Worm (Caenorhabditis elegans) whole organism, L3 larva: ENCODE results near the gene K12D12.5.

ENCODE experiments used
- ama-1 ChIP-seq: fragments of 150-350 bp; optimal IDR thresholded peaks from 2 replicates; lab custom pipeline; 2018
- ceh-16 ChIP-seq: sonication (generic microtip); optimal IDR thresholded peaks from 2 replicates; lab custom pipeline; 2017; ENCODE audit warnings: missing biosample characterization, missing genetic modification characterization
- daf-12 ChIP-seq: fragments of 150-350 bp; optimal IDR thresholded peaks from 2 replicates; lab custom pipeline; 2014; ENCODE audit warnings: missing biosample characterization, missing genetic modification reagents, missing genetic modification characterization
- egl-27 ChIP-seq: sonication (generic microtip); optimal IDR thresholded peaks from 4 replicates; lab custom pipeline; 2017; ENCODE audit warnings: missing biosample characterization, missing genetic modification reagents, missing genetic modification characterization
- elt-2 ChIP-seq: sonication (generic microtip); optimal IDR thresholded peaks from 2 replicates; lab custom pipeline; 2016; ENCODE audit warnings: missing genetic modification reagents, mild to moderate bottlenecking, missing genetic modification characterization, missing compliant biosample characterization
- elt-3 ChIP-seq, 3 experiments: fragments of 150-350 bp in 1 of 3; sonication (generic microtip) in 2 of 3; optimal IDR thresholded peaks; 2 replicates in 2 of 3; 4 replicates in 1 of 3; lab custom pipeline; 2014 to 2017; ENCODE audit warnings: missing biosample characterization in 3 of 3, missing genetic modification characterization in 3 of 3
- fkh-10 ChIP-seq: sonication (generic microtip); optimal IDR thresholded peaks from 2 replicates; lab custom pipeline; 2017; ENCODE audit warnings: missing biosample characterization, missing genetic modification reagents, missing genetic modification characterization
- fos-1 ChIP-seq: fragments of 150-350 bp; optimal IDR thresholded peaks from 2 replicates; lab custom pipeline; 2014; ENCODE audit warnings: missing biosample characterization, missing genetic modification characterization
- jun-1 ChIP-seq: fragments of 150-350 bp; optimal IDR thresholded peaks from 2 replicates; lab custom pipeline; 2014; ENCODE audit warnings: missing biosample characterization, missing genetic modification reagents, missing genetic modification characterization
- nhr-11 ChIP-seq: fragments of 150-350 bp; optimal IDR thresholded peaks from 2 replicates; lab custom pipeline; 2014; ENCODE audit warnings: missing biosample characterization, missing genetic modification characterization
- nhr-28 ChIP-seq: fragments of 150-350 bp; optimal IDR thresholded peaks from 2 replicates; lab custom pipeline; 2014; ENCODE audit warnings: missing biosample characterization, missing genetic modification characterization
- snpc-4 ChIP-seq: fragments of 150-350 bp; optimal IDR thresholded peaks from 2 replicates; lab custom pipeline; 2014; ENCODE audit warnings: missing biosample characterization, missing genetic modification characterization
- zag-1 ChIP-seq: fragments of 150-350 bp; optimal IDR thresholded peaks from 2 replicates; lab custom pipeline; 2014; ENCODE audit warnings: missing biosample characterization, missing genetic modification characterization

- no peak for TF ChIP-seq zag-1 (tag; lab: Kevin White, UChicago)
- no peak for TF ChIP-seq daf-12 (tag; lab: Kevin White, UChicago)
- TF ChIP-seq fos-1, result no peak
- TF ChIP-seq nhr-11 (tag; lab: Kevin White, UChicago), result no peak
- TF ChIP-seq ceh-16, result no peak
- TF ChIP-seq jun-1 (tag; lab: Kevin White, UChicago), result no peak
- no peak for TF ChIP-seq egl-27
- TF ChIP-seq ama-1, result no peak
- no peak for TF ChIP-seq fkh-10
- no peak for TF ChIP-seq nhr-28 (tag; lab: Kevin White, UChicago)
- no peak for TF ChIP-seq elt-2
- TF ChIP-seq elt-3 (tag; optimal IDR thresholded peaks at IDR 0.05; lab: Kevin White, UChicago), result no peak
- TF ChIP-seq snpc-4, result no peak
Measured at ce11 chrII:11868893-11869292, 8.1 kb downstream of the K12D12.5 start.
